Worm (Caenorhabditis elegans): ENCODE data around the gene srh-167.

- no peak for TF ChIP-seq fkh-10 (GFP tag; optimal IDR thresholded peaks at IDR 0.05)
- TF ChIP-seq rnt-1 (tag; optimal IDR thresholded peaks at IDR 0.05): no peak
- no peak for TF ChIP-seq nhr-76 (tag; optimal IDR thresholded peaks at IDR 0.05)
- TF ChIP-seq ceh-88 (GFP tag; IDR thresholded peaks at IDR 0.05): no peak
- TF ChIP-seq tlp-1 (tag; optimal IDR thresholded peaks at IDR 0.05): no peak
- no peak for TF ChIP-seq nhr-28 (tag; optimal IDR thresholded peaks at IDR 0.05)
- TF ChIP-seq efl-1 (optimal IDR thresholded peaks at IDR 0.05): no peak
- no peak for TF ChIP-seq efl-1 (GFP tag; optimal IDR thresholded peaks at IDR 0.05 in 1 of 2)
- TF ChIP-seq nhr-77 (tag; optimal IDR thresholded peaks at IDR 0.05): no peak
- no peak for TF ChIP-seq dpl-1 (GFP tag; optimal IDR thresholded peaks at IDR 0.05)
- no peak for TF ChIP-seq nhr-19 (GFP tag; conservative IDR thresholded peaks at IDR 0.05)
- TF ChIP-seq swsn-7 (tag; optimal IDR thresholded peaks at IDR 0.05): no peak
- no peak for TF ChIP-seq mab-9 (GFP tag; IDR thresholded peaks at IDR 0.05)
- no peak for TF ChIP-seq mep-1 (tag; optimal IDR thresholded peaks at IDR 0.05)
Observed at ce11 chrV:16300276-16300675, 33.2 kb upstream of the srh-167 start, which contains the start of gene srbc-82.
